Fruit fly (Drosophila melanogaster) whole organism, embryonic: ENCODE data around the gene CG11436.

ENCODE experiments used
- Ada2b ChIP-seq: fragments of 200-800 bp; sonication (Bioruptor generic); IDR thresholded peaks from 2 replicates; pipeline ENCODE4 v1.3.6; 2022; ENCODE audit warnings: missing biosample characterization, missing genetic modification characterization
- Adf1 ChIP-seq: fragments of 200-800 bp; sonication (Bioruptor generic); IDR thresholded peaks from 2 replicates; pipeline ENCODE4 v1.3.6; 2022; ENCODE audit warnings: missing biosample characterization, missing genetic modification characterization
- CG3407 ChIP-seq: fragments of 200-800 bp; sonication (Bioruptor generic); optimal IDR thresholded peaks from 2 replicates; lab custom pipeline; 2018; ENCODE audit warnings: missing biosample characterization, mild to moderate bottlenecking, missing genetic modification characterization
- CG6175 ChIP-seq: fragments of 200-800 bp; sonication (Bioruptor generic); IDR thresholded peaks from 3 replicates; pipeline ENCODE4 v1.3.6; 2022; ENCODE audit warnings: missing biosample characterization, missing genetic modification characterization
- Spps ChIP-seq: fragments of 200-800 bp; sonication (Bioruptor generic); optimal IDR thresholded peaks from 2 replicates; lab custom pipeline; 2018; ENCODE audit warnings: missing biosample characterization, mild to moderate bottlenecking, missing genetic modification characterization
- Sry-β ChIP-seq: fragments of 200-800 bp; sonication (Bioruptor generic); optimal IDR thresholded peaks from 2 replicates; lab custom pipeline; 2018; ENCODE audit warnings: missing biosample characterization, mild to moderate bottlenecking, missing genetic modification characterization, moderate library complexity
- caup ChIP-seq: fragments of 200-800 bp; sonication (Bioruptor generic); optimal IDR thresholded peaks from 3 replicates; lab custom pipeline; 2017; ENCODE audit warnings: missing biosample characterization, mild to moderate bottlenecking, missing genetic modification characterization, moderate library complexity; ENCODE audit not compliant: severe bottlenecking
- dimm ChIP-seq: fragments of 200-800 bp; sonication (Bioruptor generic); IDR thresholded peaks from 2 replicates; pipeline ENCODE4 v1.3.6; 2022; ENCODE audit warnings: missing biosample characterization, missing genetic modification characterization
- inv ChIP-seq: fragments of 200-800 bp; sonication (Bioruptor generic); IDR thresholded peaks from 2 replicates; pipeline ENCODE4 v1.3.6; 2022; ENCODE audit warnings: missing biosample characterization, missing genetic modification characterization; ENCODE audit not compliant: partially characterized antibody
- seq ChIP-seq: fragments of 200-800 bp; sonication (Bioruptor generic); IDR thresholded peaks from 2 replicates; pipeline ENCODE4 v1.3.6; 2022; ENCODE audit warnings: missing biosample characterization, missing genetic modification characterization
- tio ChIP-seq: fragments of 200-800 bp; sonication (Bioruptor generic); optimal IDR thresholded peaks from 2 replicates; lab custom pipeline; 2017; ENCODE audit warnings: missing biosample characterization, missing genetic modification characterization, inconsistent platforms
- trem ChIP-seq: fragments of 200-800 bp; optimal IDR thresholded peaks from 3 replicates; lab custom pipeline; 2019; ENCODE audit warnings: missing biosample characterization, mild to moderate bottlenecking, missing genetic modification characterization, moderate library complexity
- z ChIP-seq: fragments of 200-800 bp; sonication (Bioruptor generic); IDR thresholded peaks from 3 replicates; pipeline ENCODE4 v1.3.6; 2022; ENCODE audit warnings: missing biosample characterization, missing genetic modification characterization

dm6 chrX:4581769-4582168 lies 30.1 kb upstream of the CG11436 start:
- no peak for TF ChIP-seq Adf1
- TF ChIP-seq inv (GFP tag; lab: Robert Waterston, UW) = no peak
- TF ChIP-seq Spps (tag; lab: Kevin White, UChicago) = peak; percentile 32
- no peak for TF ChIP-seq z (GFP tag; lab: Robert Waterston, UW)
- TF ChIP-seq trem (tag; lab: Kevin White, UChicago) = no peak
- TF ChIP-seq Sry-β (GFP tag; lab: Kevin White, UChicago) = no peak
- TF ChIP-seq CG6175 (GFP tag; lab: Robert Waterston, UW) = no peak
- no peak for TF ChIP-seq caup (GFP tag; lab: Kevin White, UChicago)
- no peak for TF ChIP-seq seq (GFP tag; lab: Robert Waterston, UW)
- TF ChIP-seq dimm = no peak
- peak; percentile 10 for TF ChIP-seq tio (GFP tag; lab: Kevin White, UChicago)
- 0 out of 2 replicates have a peak, but pooled peaks have one; percentile 19 for TF ChIP-seq Ada2b (GFP tag; lab: Robert Waterston, UW)
- TF ChIP-seq CG3407 (GFP tag; lab: Kevin White, UChicago) = peak; percentile 9
